Fruit fly (Drosophila melanogaster): ENCODE results near the gene CG9674.

dm6 chr3L:16780317-16780716 is 27.2 kb downstream of the CG9674 start:
- TF ChIP-seq CG13204 (GFP tag; optimal IDR thresholded peaks at IDR 0.05), result no peak
- no peak for TF ChIP-seq Snoo (tag; optimal IDR thresholded peaks at IDR 0.05)
- no peak for TF ChIP-seq Pif1A (GFP tag; optimal IDR thresholded peaks at IDR 0.05)
- TF ChIP-seq CG34367 (tag; optimal IDR thresholded peaks at IDR 0.05), result no peak
- no peak for TF ChIP-seq CG10348 (GFP tag; IDR thresholded peaks at IDR 0.05)
- TF ChIP-seq EcR (GFP tag; optimal IDR thresholded peaks at IDR 0.05), result peak; percentile 96
- TF ChIP-seq Ets98B (GFP tag; IDR thresholded peaks at IDR 0.05), result no peak
